Worm (Caenorhabditis elegans) whole organism, L2 larva: Measurements from ENCODE around the gene F38H12.5.

Source experiments
- C34F6.9 ChIP-seq: fragments of 150-350 bp; optimal IDR thresholded peaks from 2 replicates; lab custom pipeline; 2014; ENCODE audit warnings: missing biosample characterization, missing genetic modification characterization
- R02D3.7 ChIP-seq: fragments of 150-350 bp; optimal IDR thresholded peaks from 2 replicates; lab custom pipeline; 2014; ENCODE audit warnings: missing biosample characterization, missing genetic modification characterization
- Y55F3AM.14 ChIP-seq: fragments of 200-800 bp; sonication (Bioruptor generic); optimal IDR thresholded peaks from 2 replicates; lab custom pipeline; 2018; ENCODE audit warnings: mild to moderate bottlenecking, missing genetic modification characterization, missing compliant biosample characterization
- ZK546.5 ChIP-seq: sonication (generic microtip); optimal IDR thresholded peaks from 2 replicates; lab custom pipeline; 2017; ENCODE audit warnings: missing biosample characterization, missing genetic modification characterization
- alr-1 ChIP-seq: fragments of 150-350 bp; optimal IDR thresholded peaks from 2 replicates; lab custom pipeline; 2014; ENCODE audit warnings: missing biosample characterization, missing genetic modification characterization
- aly-2 ChIP-seq: fragments of 150-350 bp; optimal IDR thresholded peaks from 2 replicates; lab custom pipeline; 2014; ENCODE audit warnings: missing biosample characterization, missing genetic modification characterization
- blmp-1 ChIP-seq: sonication (generic microtip); optimal IDR thresholded peaks from 2 replicates; lab custom pipeline; 2017; ENCODE audit warnings: missing genetic modification characterization, mild to moderate bottlenecking, missing compliant biosample characterization, antibody characterized with exemption, moderate library complexity; ENCODE audit not compliant: insufficient read depth
- dmd-4 ChIP-seq: sonication (generic microtip); optimal IDR thresholded peaks from 2 replicates; lab custom pipeline; 2017; ENCODE audit warnings: missing biosample characterization, missing genetic modification characterization
- egl-27 ChIP-seq: sonication (generic microtip); optimal IDR thresholded peaks from 3 replicates; lab custom pipeline; 2017; ENCODE audit warnings: missing biosample characterization, missing genetic modification reagents, missing genetic modification characterization
- elt-1 ChIP-seq: fragments of 150-350 bp; optimal IDR thresholded peaks from 2 replicates; lab custom pipeline; 2014; ENCODE audit warnings: missing biosample characterization, missing genetic modification characterization
- elt-3 ChIP-seq: sonication (generic microtip); optimal IDR thresholded peaks from 2 replicates; lab custom pipeline; 2017; ENCODE audit warnings: missing biosample characterization, missing genetic modification characterization
- fos-1 ChIP-seq: fragments of 150-350 bp; optimal IDR thresholded peaks from 2 replicates; lab custom pipeline; 2014; ENCODE audit warnings: missing biosample characterization, missing genetic modification characterization
- gmeb-1 ChIP-seq: fragments of 150-350 bp; optimal IDR thresholded peaks from 2 replicates; lab custom pipeline; 2014; ENCODE audit warnings: missing biosample characterization, missing genetic modification characterization
- lin-11 ChIP-seq: fragments of 150-350 bp; sonication (generic microtip); optimal IDR thresholded peaks from 2 replicates; lab custom pipeline; 2014; ENCODE audit warnings: missing biosample characterization, missing genetic modification characterization, inconsistent platforms, mixed read lengths
- lin-13 ChIP-seq: fragments of 150-350 bp; optimal IDR thresholded peaks from 2 replicates; lab custom pipeline; 2014; ENCODE audit warnings: missing biosample characterization, missing genetic modification reagents, missing genetic modification characterization
- lin-39 ChIP-seq: fragments of 150-350 bp; optimal IDR thresholded peaks from 2 replicates; lab custom pipeline; 2014; ENCODE audit warnings: missing biosample characterization, missing genetic modification reagents, missing genetic modification characterization
- lsy-2 ChIP-seq, 2 experiments: fragments of 150-350 bp in 1 of 2; sonication (generic microtip) in 1 of 2; optimal IDR thresholded peaks; 2 replicates each; lab custom pipeline; 2014 to 2017; ENCODE audit warnings: missing biosample characterization in 2 of 2, missing genetic modification characterization in 2 of 2
- mbf-1 ChIP-seq: sonication (generic microtip); optimal IDR thresholded peaks from 2 replicates; lab custom pipeline; 2017; ENCODE audit warnings: missing biosample characterization, missing genetic modification characterization
- mdl-1 ChIP-seq, 2 experiments: fragments of 150-350 bp in 1 of 2; sonication (generic microtip) in 1 of 2; optimal IDR thresholded peaks; 2 replicates each; lab custom pipeline; 2017; ENCODE audit warnings: missing biosample characterization in 2 of 2, missing genetic modification characterization in 2 of 2
- nhr-10 ChIP-seq: sonication (generic microtip); optimal IDR thresholded peaks from 2 replicates; lab custom pipeline; 2017; ENCODE audit warnings: missing biosample characterization, missing genetic modification characterization
- nhr-11 ChIP-seq: fragments of 150-350 bp; optimal IDR thresholded peaks from 2 replicates; lab custom pipeline; 2014; ENCODE audit warnings: missing biosample characterization, missing genetic modification characterization
- nhr-21 ChIP-seq: fragments of 150-350 bp; optimal IDR thresholded peaks from 2 replicates; lab custom pipeline; 2014; ENCODE audit warnings: missing biosample characterization, missing genetic modification characterization
- nhr-23 ChIP-seq: fragments of 150-350 bp; optimal IDR thresholded peaks from 2 replicates; lab custom pipeline; 2014; ENCODE audit warnings: missing biosample characterization, missing genetic modification reagents, missing genetic modification characterization
- nhr-25 ChIP-seq: fragments of 150-350 bp; sonication (generic microtip); optimal IDR thresholded peaks from 3 replicates; lab custom pipeline; 2014; ENCODE audit warnings: missing biosample characterization, missing genetic modification characterization
- nhr-6 ChIP-seq: fragments of 150-350 bp; optimal IDR thresholded peaks from 2 replicates; lab custom pipeline; 2014; ENCODE audit warnings: missing biosample characterization, missing genetic modification characterization
- nhr-77 ChIP-seq: fragments of 150-350 bp; optimal IDR thresholded peaks from 2 replicates; lab custom pipeline; 2014; ENCODE audit warnings: missing biosample characterization, missing genetic modification characterization
- peb-1 ChIP-seq: fragments of 150-350 bp; optimal IDR thresholded peaks from 2 replicates; lab custom pipeline; 2014; ENCODE audit warnings: missing biosample characterization, missing genetic modification characterization
- skn-1 ChIP-seq: sonication (generic microtip); optimal IDR thresholded peaks from 2 replicates; lab custom pipeline; 2017; ENCODE audit warnings: missing biosample characterization, missing genetic modification characterization
- sma-9 ChIP-seq, 2 experiments: fragments of 150-350 bp in 1 of 2; sonication (generic microtip) in 1 of 2; optimal IDR thresholded peaks; 2 replicates each; lab custom pipeline; 2014 to 2016; ENCODE audit warnings: missing genetic modification characterization in 2 of 2, mild to moderate bottlenecking in 1 of 2, missing biosample characterization in 1 of 2, missing compliant biosample characterization in 1 of 2, missing genetic modification reagents in 1 of 2, moderate library complexity in 1 of 2
- snpc-4 ChIP-seq: fragments of 150-350 bp; optimal IDR thresholded peaks from 2 replicates; lab custom pipeline; 2014; ENCODE audit warnings: missing biosample characterization, missing genetic modification characterization
- unc-55 ChIP-seq: fragments of 150-350 bp; sonication (generic microtip); optimal IDR thresholded peaks from 3 replicates; lab custom pipeline; 2014; ENCODE audit warnings: missing biosample characterization, missing genetic modification reagents, missing genetic modification characterization
- unc-62 ChIP-seq: fragments of 150-350 bp; optimal IDR thresholded peaks from 2 replicates; lab custom pipeline; 2014; ENCODE audit warnings: missing biosample characterization, missing genetic modification reagents, missing genetic modification characterization
- zag-1 ChIP-seq: fragments of 150-350 bp; optimal IDR thresholded peaks from 2 replicates; lab custom pipeline; 2014; ENCODE audit warnings: missing biosample characterization, missing genetic modification characterization
- ztf-1 ChIP-seq: fragments of 200-800 bp; sonication (Bioruptor generic); conservative IDR thresholded peaks from 2 replicates; pipeline ENCODE4 v1.3.6; 2022; ENCODE audit warnings: missing genetic modification characterization, missing compliant biosample characterization
- ztf-4 ChIP-seq: fragments of 150-350 bp; optimal IDR thresholded peaks from 2 replicates; lab custom pipeline; 2014; ENCODE audit warnings: missing biosample characterization, missing genetic modification characterization

The F38H12.5 gene

DNA sequence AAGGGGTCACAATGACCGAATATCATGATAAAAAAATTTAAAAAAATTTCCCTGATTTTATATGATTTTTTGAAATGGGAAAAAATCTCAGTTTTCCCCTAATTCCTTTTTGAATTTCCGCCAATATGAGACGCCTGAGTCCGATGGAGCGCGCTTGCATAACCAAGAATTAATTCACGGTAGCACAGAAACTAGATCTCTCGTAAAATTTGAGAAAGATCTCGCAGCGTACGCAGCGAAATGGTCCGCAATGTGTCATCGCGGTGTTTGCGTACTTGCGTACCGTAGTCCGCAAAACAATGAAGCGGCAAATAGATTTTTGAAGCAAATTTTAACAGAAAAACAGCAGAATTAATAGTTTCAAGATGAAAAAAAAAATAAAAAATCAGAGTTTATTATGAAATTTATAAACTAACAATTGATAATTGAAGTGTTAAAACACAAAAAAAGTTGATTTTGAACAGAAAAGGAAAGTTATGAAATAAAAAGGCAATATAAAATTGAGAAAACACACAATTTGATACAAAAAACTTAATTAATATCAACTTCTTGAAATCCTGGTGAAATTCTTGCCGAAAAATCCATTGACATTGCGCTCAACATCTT lies 19.2 kb downstream of the F38H12.5 start:
- TF ChIP-seq gmeb-1 (tag; lab: Kevin White, UChicago) (peak; percentile 36), lsy-2 (tag; optimal IDR thresholded peaks at IDR 0.05; lab: Kevin White, UChicago) (peak; percentile 63 to 89)

DNA sequence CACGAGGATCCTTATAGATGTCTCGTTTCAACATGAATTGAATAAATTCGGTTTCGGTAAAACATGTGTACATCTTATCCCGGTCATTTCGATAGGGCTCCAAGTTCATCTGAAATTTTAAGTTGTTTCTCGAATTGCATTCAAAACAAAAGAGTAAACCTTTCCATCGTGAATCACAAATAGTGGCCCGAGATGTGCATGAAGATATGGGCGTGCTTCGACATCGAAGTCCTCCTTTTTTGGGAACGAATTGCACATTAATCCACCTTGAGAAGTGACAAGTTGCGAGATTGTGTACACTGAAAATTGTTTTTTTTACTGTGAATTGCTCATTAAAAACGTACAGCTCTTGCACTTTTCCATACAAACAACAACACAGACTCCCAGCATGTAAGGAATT lies 26.6 kb downstream of the F38H12.5 start:
- TF ChIP-seq unc-55 (GFP tag; lab: Kevin White, UChicago) (no peak), zag-1 (no peak), ztf-1 (no peak), mbf-1 (tag; lab: Kevin White, UChicago) (no peak), snpc-4 (tag; lab: Kevin White, UChicago) (no peak), nhr-6 (tag; lab: Kevin White, UChicago) (no peak), lin-11 (tag; lab: Kevin White, UChicago) (no peak), nhr-25 (tag; lab: Kevin White, UChicago) (no peak)

DNA sequence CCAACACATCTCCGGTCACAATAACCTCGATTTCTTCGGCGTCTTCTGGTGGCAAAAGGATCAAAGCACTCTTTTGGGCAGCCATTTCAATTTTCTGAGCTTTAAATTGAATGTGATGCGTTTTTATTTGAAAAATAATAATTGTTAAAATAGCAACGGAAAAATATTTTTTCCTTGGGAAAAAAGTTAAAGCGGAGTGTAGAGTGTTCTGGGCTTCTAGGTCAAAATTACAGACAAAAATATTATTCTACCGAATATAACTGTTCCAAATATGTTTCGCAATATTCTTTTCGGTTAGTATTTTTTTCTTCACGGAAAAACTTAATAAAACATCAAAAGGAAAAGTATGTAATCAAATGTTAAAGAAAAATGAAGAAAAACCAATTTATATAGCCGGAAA lies 27.8 kb downstream of the F38H12.5 start, which contains the start of gene djr-1.2:
TSS of gene djr-1.2 (minus strand) at position 101 of the 400 bp plus-strand sequence.
- TF ChIP-seq skn-1 (tag; lab: Kevin White, UChicago) (no peak), lin-13 (GFP tag; lab: Kevin White, UChicago) (no peak), egl-27 (no peak), lin-11 (tag; lab: Kevin White, UChicago) (no peak)
- TF ChIP-seq, all 48 proteins: peak for 0

ce11 chrV:4047541-4047940 lies 35.3 kb downstream of the F38H12.5 start, which contains the start of gene srh-169:
srh-169 (plus strand) TSS chrV:4047841.
- TF ChIP-seq mdl-1 (tag; optimal IDR thresholded peaks at IDR 0.05; lab: Kevin White, UChicago) = no peak
- no peak for TF ChIP-seq elt-3 (tag; lab: Kevin White, UChicago)
- no peak for TF ChIP-seq nhr-21 (tag; lab: Kevin White, UChicago)
- no peak for TF ChIP-seq lin-39 (tag; lab: Kevin White, UChicago)

DNA sequence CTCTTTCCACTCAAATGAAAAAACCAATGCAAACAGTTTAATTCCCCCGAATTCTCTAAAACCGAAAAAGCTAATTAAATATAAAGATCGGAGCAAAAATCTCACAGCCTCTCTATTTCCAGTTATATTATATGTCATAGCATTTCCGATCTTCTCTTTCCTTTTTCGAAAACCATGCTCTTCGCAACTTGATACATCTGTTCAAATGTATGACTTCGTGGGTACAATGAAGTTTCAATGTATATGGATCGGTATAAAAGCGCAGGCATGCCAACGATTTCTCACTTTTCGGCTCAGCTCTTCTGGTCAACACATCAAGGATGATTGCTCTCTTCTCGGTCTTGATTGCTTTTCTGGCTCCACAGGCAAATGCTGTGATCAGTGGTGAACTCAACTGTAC lies 36.7 kb downstream of the F38H12.5 start, which contains the start of gene phat-7:
TSS of gene phat-7 (plus strand) at position 301 of the 400 bp plus-strand sequence.
- TF ChIP-seq nhr-21 (tag; lab: Kevin White, UChicago) (no peak), nhr-11 (tag; lab: Kevin White, UChicago) (no peak), peb-1 (tag; lab: Kevin White, UChicago) (no peak), skn-1 (tag; lab: Kevin White, UChicago) (no peak), unc-55 (GFP tag; lab: Kevin White, UChicago) (no peak), nhr-23 (tag; lab: Kevin White, UChicago) (no peak), mbf-1 (tag; lab: Kevin White, UChicago) (no peak), fos-1 (tag; lab: Kevin White, UChicago) (no peak), nhr-77 (tag; lab: Kevin White, UChicago) (no peak)

DNA sequence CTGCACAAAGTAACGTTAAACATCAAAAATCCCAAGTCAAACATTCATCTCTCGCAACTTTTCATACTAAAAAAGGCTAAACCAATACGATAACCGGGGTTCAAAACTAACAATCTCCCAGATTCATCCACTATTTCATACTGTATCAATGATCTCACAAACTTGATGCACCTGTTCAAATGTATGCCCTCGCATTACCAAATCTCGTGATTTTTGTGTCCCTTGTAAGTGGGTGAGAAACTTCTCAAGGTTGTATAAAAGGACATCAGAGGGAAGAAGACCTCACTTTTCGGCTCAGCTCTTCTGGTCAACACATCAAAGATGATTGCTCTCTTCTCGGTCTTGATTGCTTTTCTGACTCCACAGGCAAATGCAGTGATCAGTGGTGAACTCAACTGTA lies 39.2 kb downstream of the F38H12.5 start, which contains the start of gene phat-3:
TSS of gene phat-3 (plus strand) at position 301 of the 400 bp plus-strand sequence.
- TF ChIP-seq blmp-1 (no peak), nhr-6 (tag; lab: Kevin White, UChicago) (no peak), C34F6.9 (tag; lab: Kevin White, UChicago) (no peak), skn-1 (tag; lab: Kevin White, UChicago) (no peak), sma-9 (GFP tag; optimal IDR thresholded peaks at IDR 0.05; lab: Kevin White, UChicago) (no peak), sma-9 (tag; optimal IDR thresholded peaks at IDR 0.05; lab: Kevin White, UChicago) (no peak), elt-1 (tag; lab: Kevin White, UChicago) (no peak), dmd-4 (tag; lab: Kevin White, UChicago) (no peak), zag-1 (no peak), ztf-4 (tag; lab: Kevin White, UChicago) (no peak), nhr-23 (tag; lab: Kevin White, UChicago) (no peak), unc-62 (GFP tag; lab: Kevin White, UChicago) (no peak), ZK546.5 (tag; lab: Kevin White, UChicago) (no peak), nhr-10 (no peak), lsy-2 (tag; optimal IDR thresholded peaks at IDR 0.05; lab: Kevin White, UChicago) (no peak), R02D3.7 (no peak), elt-3 (tag; lab: Kevin White, UChicago) (no peak), alr-1 (tag; lab: Kevin White, UChicago) (no peak), Y55F3AM.14 (GFP tag; lab: Kevin White, UChicago) (no peak), aly-2 (tag; lab: Kevin White, UChicago) (no peak), lin-11 (tag; lab: Kevin White, UChicago) (no peak)
